Fruit fly (Drosophila melanogaster) whole organism: ENCODE results near the gene Paip2.

ENCODE experiments used
- CG8478 ChIP-seq: fragments of >200 bp; optimal IDR thresholded peaks from 2 replicates; lab custom pipeline; 2018; ENCODE audit warnings: inconsistent platforms
- Dll ChIP-seq: fragments of >200 bp; optimal IDR thresholded peaks from 2 replicates; lab custom pipeline; 2017
- psq ChIP-seq: fragments of >200 bp; optimal IDR thresholded peaks from 2 replicates; lab custom pipeline; 2017
- usp ChIP-seq: fragments of >200 bp; optimal IDR thresholded peaks from 2 replicates; lab custom pipeline; 2017; ENCODE audit warnings: missing biosample characterization, missing genetic modification characterization, mixed read lengths

DNA sequence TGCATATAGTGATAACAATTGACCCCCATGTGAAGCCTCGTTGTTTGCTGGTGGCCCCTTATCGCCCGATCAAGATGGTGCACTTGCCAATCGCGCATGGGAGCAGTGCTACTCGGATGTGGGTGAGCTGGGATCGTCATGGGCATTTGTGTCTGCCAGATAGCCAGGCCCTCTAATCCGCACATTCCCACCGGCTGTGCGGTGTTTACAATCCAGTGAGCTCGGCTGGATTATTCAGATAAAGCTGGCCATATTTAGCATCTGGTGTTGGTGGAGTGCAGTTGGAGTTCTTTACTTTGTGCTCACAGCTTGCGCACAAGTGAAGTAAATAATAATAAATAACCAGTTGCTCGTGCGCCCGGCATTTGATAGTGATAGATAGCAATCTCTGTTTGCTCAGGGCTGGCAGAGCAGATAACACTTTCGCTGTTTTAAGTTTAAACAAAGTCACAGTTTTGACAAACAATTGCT is 52.4 kb downstream of the Paip2 start:
- no peak for TF ChIP-seq usp (GFP tag; lab: Kevin White, UChicago)
- no peak for TF ChIP-seq CG8478
- no peak for TF ChIP-seq psq (lab: Kevin White, UChicago)
- TF ChIP-seq Dll (lab: Kevin White, UChicago): no peak
